Worm (Caenorhabditis elegans) whole organism, late embryonic: ENCODE data around the gene F01F1.11.

Source experiments
- C38D4.7 ChIP-seq: fragments of 200-800 bp; sonication (Bioruptor generic); optimal IDR thresholded peaks from 2 replicates; lab custom pipeline; 2018; ENCODE audit warnings: mild to moderate bottlenecking, missing genetic modification characterization, moderate library complexity, missing compliant biosample characterization
- F13H6.1 ChIP-seq: sonication (generic microtip); optimal IDR thresholded peaks from 2 replicates; lab custom pipeline; 2016; ENCODE audit warnings: missing genetic modification characterization, missing compliant biosample characterization
- ama-1 ChIP-seq: fragments of 150-350 bp; optimal IDR thresholded peaks from 2 replicates; lab custom pipeline; 2014
- ceh-31 ChIP-seq: sonication (generic microtip); optimal IDR thresholded peaks from 2 replicates; lab custom pipeline; 2016; ENCODE audit warnings: missing genetic modification characterization, missing compliant biosample characterization
- che-1 ChIP-seq: sonication (generic microtip); optimal IDR thresholded peaks from 2 replicates; lab custom pipeline; 2016; ENCODE audit warnings: mild to moderate bottlenecking, missing genetic modification characterization, missing compliant biosample characterization
- lin-11 ChIP-seq: fragments of 200-800 bp; sonication (Bioruptor generic); optimal IDR thresholded peaks from 2 replicates; lab custom pipeline; 2018; ENCODE audit warnings: mild to moderate bottlenecking, missing genetic modification characterization, missing compliant biosample characterization
- nhr-11 ChIP-seq: fragments of 150-350 bp; optimal IDR thresholded peaks from 2 replicates; lab custom pipeline; 2014; ENCODE audit warnings: missing biosample characterization, missing genetic modification characterization
- odd-2 ChIP-seq: sonication (generic microtip); optimal IDR thresholded peaks from 2 replicates; lab custom pipeline; 2017; ENCODE audit warnings: antibody characterized with exemption, mild to moderate bottlenecking, missing genetic modification characterization, missing compliant biosample characterization
- pqm-1 ChIP-seq: sonication (generic microtip); optimal IDR thresholded peaks from 2 replicates; lab custom pipeline; 2016; ENCODE audit warnings: missing genetic modification characterization, missing compliant biosample characterization
- unc-55 ChIP-seq: sonication (generic microtip); optimal IDR thresholded peaks from 2 replicates; lab custom pipeline; 2017; ENCODE audit warnings: missing biosample characterization, missing genetic modification reagents, missing genetic modification characterization

ce11 chrIII:5898631-5899030 is 27.0 kb upstream of the F01F1.11 start:
- TF ChIP-seq unc-55 (no peak), lin-11 (tag; lab: Kevin White, UChicago) (no peak), odd-2 (tag; lab: Kevin White, UChicago) (no peak), nhr-11 (tag; lab: Kevin White, UChicago) (no peak), ama-1 (lab: Kevin White, UChicago) (no peak), pqm-1 (no peak), F13H6.1 (tag; lab: Kevin White, UChicago) (no peak), ceh-31 (tag; lab: Kevin White, UChicago) (no peak), che-1 (no peak), C38D4.7 (GFP tag; lab: Kevin White, UChicago) (no peak)
